Worm (Caenorhabditis elegans) whole organism, late embryonic: ENCODE data around the gene C30B5.6.

Experiments used
- C08G9.2 ChIP-seq: sonication (generic microtip); optimal IDR thresholded peaks from 2 replicates; lab custom pipeline; 2016; ENCODE audit warnings: mild to moderate bottlenecking, missing genetic modification characterization, moderate library complexity, missing compliant biosample characterization
- dmd-4 ChIP-seq: sonication (generic microtip); optimal IDR thresholded peaks from 2 replicates; lab custom pipeline; 2016; ENCODE audit warnings: borderline replicate concordance, missing genetic modification characterization, missing compliant biosample characterization
- elt-2 ChIP-seq: sonication (generic microtip); optimal IDR thresholded peaks from 2 replicates; lab custom pipeline; 2016; ENCODE audit warnings: missing genetic modification reagents, missing genetic modification characterization, missing compliant biosample characterization
- fkh-10 ChIP-seq: fragments of 150-350 bp; optimal IDR thresholded peaks from 2 replicates; lab custom pipeline; 2014; ENCODE audit warnings: missing biosample characterization, missing genetic modification reagents, missing genetic modification characterization
- nhr-11 ChIP-seq: fragments of 150-350 bp; optimal IDR thresholded peaks from 2 replicates; lab custom pipeline; 2014; ENCODE audit warnings: missing biosample characterization, missing genetic modification characterization
- pha-4 ChIP-seq: fragments of 150-350 bp; optimal IDR thresholded peaks from 2 replicates; lab custom pipeline; 2018; ENCODE audit warnings: missing biosample characterization, missing genetic modification reagents, missing genetic modification characterization
- ref-2 ChIP-seq: sonication (generic microtip); optimal IDR thresholded peaks from 2 replicates; lab custom pipeline; 2016; ENCODE audit warnings: missing genetic modification characterization, missing compliant biosample characterization

DNA sequence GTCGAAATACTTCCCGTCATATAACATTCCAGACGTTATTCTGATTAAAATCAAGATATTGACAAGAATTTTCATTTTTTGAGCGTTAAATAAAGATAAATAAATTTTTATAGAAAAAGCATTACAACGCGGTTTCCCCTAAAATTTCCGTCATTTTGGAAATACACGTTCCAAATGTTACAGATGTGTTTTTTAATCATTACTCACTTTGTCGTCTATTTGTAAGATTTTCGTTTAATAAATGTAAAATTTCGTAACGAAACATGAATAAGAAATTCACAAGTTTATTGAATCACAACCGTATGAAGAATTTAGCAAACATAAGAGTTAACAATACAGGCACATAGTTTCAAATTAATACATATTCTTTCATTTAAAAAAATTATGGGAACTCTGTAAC lies 19.5 kb downstream of the C30B5.6 start, which contains the start of gene C30B5.17:
- TF ChIP-seq nhr-11 (tag; lab: Kevin White, UChicago): no peak
- TF ChIP-seq pha-4 (tag; lab: Kevin White, UChicago): no peak
- TF ChIP-seq dmd-4 (tag; lab: Kevin White, UChicago): no peak
- TF ChIP-seq elt-2 (tag; lab: Kevin White, UChicago): no peak
- no peak for TF ChIP-seq fkh-10 (GFP tag; lab: Kevin White, UChicago)
- TF ChIP-seq ref-2 (tag; lab: Kevin White, UChicago): no peak
- TF ChIP-seq C08G9.2: no peak
